In genomic region chrIII:5706077-5706627, ce11 we compare ENCODE assay signal across 4 worm cellular contexts.
TF ChIP-seq lines count a peak whose summit lies in the region.

TSS of gene rpl-23 (minus strand) at chrIII:5706127.

TF ChIP-seq in whole organism, L2 larva, 48 proteins besides CTCF, POLR2A, EP300 and RAD21 (continued from another document):
- peak; percentile 96 for TF ChIP-seq lin-13 (GFP tag; optimal IDR thresholded peaks at IDR 0.05; lab: Kevin White, UChicago)
- no peak for TF ChIP-seq ztf-11 (tag; optimal IDR thresholded peaks at IDR 0.05; lab: Kevin White, UChicago)
- TF ChIP-seq F13H6.1 (tag; optimal IDR thresholded peaks at IDR 0.05; lab: Kevin White, UChicago) = peak; percentile 78
- TF ChIP-seq ZK546.5 (tag; optimal IDR thresholded peaks at IDR 0.05; lab: Kevin White, UChicago) = peak; percentile 59
- TF ChIP-seq ztf-1 (GFP tag; conservative IDR thresholded peaks at IDR 0.05; lab: Robert Waterston, UW) = no peak
- peak; percentile 92 for TF ChIP-seq lin-11 (tag; optimal IDR thresholded peaks at IDR 0.05; lab: Kevin White, UChicago)
- TF ChIP-seq nhr-12 (tag; optimal IDR thresholded peaks at IDR 0.05; lab: Kevin White, UChicago) = no peak
- TF ChIP-seq unc-39 (tag; optimal IDR thresholded peaks at IDR 0.05; lab: Kevin White, UChicago) = no peak
- peak; percentile 80 for TF ChIP-seq blmp-1 (tag; optimal IDR thresholded peaks at IDR 0.05; lab: Kevin White, UChicago; ENCODE audit: insufficient read depth)
- TF ChIP-seq skn-1 (tag; optimal IDR thresholded peaks at IDR 0.05; lab: Kevin White, UChicago) = peak; percentile 7
- TF ChIP-seq nhr-10 (tag; optimal IDR thresholded peaks at IDR 0.05; lab: Kevin White, UChicago) = peak; percentile 12
- TF ChIP-seq fos-1 (tag; optimal IDR thresholded peaks at IDR 0.05; lab: Kevin White, UChicago) = peak; percentile 93
- TF ChIP-seq lsy-2 (tag; optimal IDR thresholded peaks at IDR 0.05; lab: Kevin White, UChicago) = peak; percentile 85 to 96
- TF ChIP-seq R02D3.7 (tag; optimal IDR thresholded peaks at IDR 0.05; lab: Kevin White, UChicago) = peak; percentile 96
- TF ChIP-seq alr-1 (tag; optimal IDR thresholded peaks at IDR 0.05; lab: Kevin White, UChicago) = no peak
- TF ChIP-seq crh-2 (tag; optimal IDR thresholded peaks at IDR 0.05; lab: Kevin White, UChicago) = peak; percentile 97
- no peak for TF ChIP-seq mbf-1 (tag; optimal IDR thresholded peaks at IDR 0.05; lab: Kevin White, UChicago)
- peak; percentile 88 for TF ChIP-seq ztf-4 (tag; optimal IDR thresholded peaks at IDR 0.05; lab: Kevin White, UChicago)
- peak; percentile 97 for TF ChIP-seq C34F6.9 (tag; optimal IDR thresholded peaks at IDR 0.05; lab: Kevin White, UChicago)
- peak; percentile 84 for TF ChIP-seq sem-4 (tag; optimal IDR thresholded peaks at IDR 0.05; lab: Kevin White, UChicago)
- TF ChIP-seq egl-27 (tag; optimal IDR thresholded peaks at IDR 0.05; lab: Kevin White, UChicago) = peak; percentile 76
- TF ChIP-seq dmd-4 (tag; optimal IDR thresholded peaks at IDR 0.05; lab: Kevin White, UChicago) = no peak
- peak in 1 of 2 experiments; percentile 29 for TF ChIP-seq mdl-1 (tag; optimal IDR thresholded peaks at IDR 0.05; lab: Kevin White, UChicago)
- TF ChIP-seq mab-5 (tag; optimal IDR thresholded peaks at IDR 0.05; lab: Kevin White, UChicago) = peak; percentile 85
- TF ChIP-seq lin-39 (tag; optimal IDR thresholded peaks at IDR 0.05; lab: Kevin White, UChicago) = no peak

TF ChIP-seq in whole organism, L4 larva, 104 proteins besides CTCF, POLR2A, EP300 and RAD21 (continued from another document and continues in another):
- peak; percentile 7 for TF ChIP-seq pqm-1 (tag; optimal IDR thresholded peaks at IDR 0.05; lab: Kevin White, UChicago)
- peak; percentile 61 for TF ChIP-seq vab-7 (GFP tag; IDR thresholded peaks at IDR 0.05; lab: Robert Waterston, UW)
- peak; percentile 49; the same call in 1 of the 2 replicates for TF ChIP-seq ctbp-1 (GFP tag; IDR thresholded peaks at IDR 0.05; lab: Robert Waterston, UW)
- 0 out of 2 replicates have a peak, but pooled peaks have one; percentile 23 for TF ChIP-seq ZK337.2 (GFP tag; IDR thresholded peaks at IDR 0.05; lab: Robert Waterston, UW)
- no peak for TF ChIP-seq F44E2.7 (GFP tag; IDR thresholded peaks at IDR 0.05; lab: Robert Waterston, UW)
- TF ChIP-seq mes-2 (tag; optimal IDR thresholded peaks at IDR 0.05; lab: Kevin White, UChicago; ENCODE audit: poor library complexity, severe bottlenecking) = peak; percentile 92
- TF ChIP-seq unc-130 (GFP tag; optimal IDR thresholded peaks at IDR 0.05; lab: Kevin White, UChicago) = peak; percentile 56
- peak; percentile 77 for TF ChIP-seq hlh-11 (tag; optimal IDR thresholded peaks at IDR 0.05; lab: Kevin White, UChicago)
- peak; percentile 73 for TF ChIP-seq ztf-7 (tag; optimal IDR thresholded peaks at IDR 0.05; lab: Kevin White, UChicago)
- no peak for TF ChIP-seq F49E8.2 (tag; optimal IDR thresholded peaks at IDR 0.05; lab: Kevin White, UChicago; ENCODE audit: borderline replicate concordance)
- TF ChIP-seq hlh-30 (tag; optimal IDR thresholded peaks at IDR 0.05; lab: Kevin White, UChicago; ENCODE audit: insufficient read depth) = peak; percentile 92
- no peak for TF ChIP-seq attf-4 (tag; optimal IDR thresholded peaks at IDR 0.05; lab: Kevin White, UChicago)
- TF ChIP-seq Y48G9A.11 (GFP tag; IDR thresholded peaks at IDR 0.05; lab: Robert Waterston, UW) = peak; percentile 35; the same call in 1 of the 2 replicates
- peak; percentile 73 for TF ChIP-seq nhr-6 (tag; optimal IDR thresholded peaks at IDR 0.05; lab: Kevin White, UChicago)
- peak; percentile 74; the same call in 1 of the 2 replicates for TF ChIP-seq arid-1 (GFP tag; conservative IDR thresholded peaks at IDR 0.05; lab: Robert Waterston, UW)
- peak; percentile 70 for TF ChIP-seq zfp-2 (tag; optimal IDR thresholded peaks at IDR 0.05; lab: Kevin White, UChicago)
- TF ChIP-seq mxl-3 (GFP tag; optimal IDR thresholded peaks at IDR 0.05; lab: Kevin White, UChicago) = no peak
- TF ChIP-seq D1046.2 (GFP tag; IDR thresholded peaks at IDR 0.05; lab: Robert Waterston, UW) = no peak
- TF ChIP-seq F10B5.3 (tag; optimal IDR thresholded peaks at IDR 0.05; lab: Kevin White, UChicago) = no peak
- peak; percentile 97 for TF ChIP-seq aha-1 (tag; lab: Kevin White, UChicago)
- TF ChIP-seq lin-1 (GFP tag; IDR thresholded peaks at IDR 0.05; lab: Robert Waterston, UW) = no peak
- TF ChIP-seq zfp-3 (GFP tag; conservative IDR thresholded peaks at IDR 0.05; lab: Robert Waterston, UW) = no peak
- TF ChIP-seq dmd-9 (GFP tag; IDR thresholded peaks at IDR 0.05; lab: Robert Waterston, UW) = no peak
- TF ChIP-seq set-16 (GFP tag; IDR thresholded peaks at IDR 0.05; lab: Robert Waterston, UW) = no peak
- no peak for TF ChIP-seq ceh-62 (tag; optimal IDR thresholded peaks at IDR 0.05; lab: Kevin White, UChicago)
- no peak for TF ChIP-seq lin-29 (GFP tag; IDR thresholded peaks at IDR 0.05; lab: Robert Waterston, UW)
- TF ChIP-seq nhr-77 (tag; optimal IDR thresholded peaks at IDR 0.05; lab: Kevin White, UChicago) = peak; percentile 96
- no peak for TF ChIP-seq F26F4.8 (GFP tag; conservative IDR thresholded peaks at IDR 0.05; lab: Robert Waterston, UW)
- TF ChIP-seq egl-43 (GFP tag; IDR thresholded peaks at IDR 0.05; lab: Robert Waterston, UW) = no peak
- peak; percentile 63 for TF ChIP-seq ces-1 (GFP tag; optimal IDR thresholded peaks at IDR 0.05; lab: Kevin White, UChicago)
- TF ChIP-seq spr-3 (GFP tag; optimal IDR thresholded peaks at IDR 0.05; lab: Kevin White, UChicago) = no peak
- 0 out of 2 replicates have a peak, but pooled peaks have one; percentile 14 for TF ChIP-seq saeg-2 (GFP tag; IDR thresholded peaks at IDR 0.05; lab: Robert Waterston, UW)
- no peak for TF ChIP-seq egl-27 (tag; optimal IDR thresholded peaks at IDR 0.05; lab: Kevin White, UChicago)
- peak; percentile 77 for TF ChIP-seq ama-1 (optimal IDR thresholded peaks at IDR 0.05; lab: Kevin White, UChicago)
- peak in 1 of 2 experiments; percentile 38 for TF ChIP-seq daf-16 (GFP tag; optimal IDR thresholded peaks at IDR 0.05; lab: Kevin White, UChicago)
- TF ChIP-seq daf-16 (tag; optimal IDR thresholded peaks at IDR 0.05; lab: Kevin White, UChicago) = peak; percentile 72

TF ChIP-seq in whole organism, late embryonic, 69 proteins besides CTCF, POLR2A, EP300 and RAD21 (continued from another document):
- TF ChIP-seq nhr-232 (tag; optimal IDR thresholded peaks at IDR 0.05; lab: Kevin White, UChicago) (no peak), ttx-3 (tag; optimal IDR thresholded peaks at IDR 0.05; lab: Kevin White, UChicago) (no peak), ref-2 (tag; optimal IDR thresholded peaks at IDR 0.05; lab: Kevin White, UChicago) (no peak), K02D7.2 (tag; optimal IDR thresholded peaks at IDR 0.05; lab: Kevin White, UChicago) (no peak), hlh-6 (tag; optimal IDR thresholded peaks at IDR 0.05; lab: Kevin White, UChicago) (no peak), unc-86 (tag; optimal IDR thresholded peaks at IDR 0.05; lab: Kevin White, UChicago) (no peak), tbx-7 (tag; optimal IDR thresholded peaks at IDR 0.05; lab: Kevin White, UChicago) (no peak), tbx-2 (tag; optimal IDR thresholded peaks at IDR 0.05; lab: Kevin White, UChicago) (peak; percentile 29), fkh-6 (tag; optimal IDR thresholded peaks at IDR 0.05; lab: Kevin White, UChicago) (no peak), unc-55 (GFP tag; optimal IDR thresholded peaks at IDR 0.05; lab: Kevin White, UChicago) (peak; percentile 71), ceh-30 (tag; optimal IDR thresholded peaks at IDR 0.05; lab: Kevin White, UChicago) (no peak), pax-1 (tag; optimal IDR thresholded peaks at IDR 0.05; lab: Kevin White, UChicago) (no peak), lin-11 (tag; optimal IDR thresholded peaks at IDR 0.05; lab: Kevin White, UChicago) (no peak), madf-2 (tag; optimal IDR thresholded peaks at IDR 0.05; lab: Kevin White, UChicago) (no peak), ztf-16 (tag; optimal IDR thresholded peaks at IDR 0.05; lab: Kevin White, UChicago) (no peak), pros-1 (tag; optimal IDR thresholded peaks at IDR 0.05; lab: Kevin White, UChicago) (peak; percentile 11)

TF ChIP-seq in whole organism, mixed stage, embryonic, 35 proteins besides CTCF, POLR2A, EP300 and RAD21 (continued from another document):
- TF ChIP-seq hlh-1 (tag; optimal IDR thresholded peaks at IDR 0.05; lab: Kevin White, UChicago) = peak; percentile 90
TF ChIP-seq in whole organism, mixed stage, embryonic: peak in this region for 15.
